Worm (Caenorhabditis elegans) whole organism, midembryonic: ENCODE results near the gene Y60A3A.23.

Source experiments
- T22C8.4 ChIP-seq: fragments of 200-800 bp; sonication (Bioruptor generic); IDR thresholded peaks from 2 replicates; pipeline ENCODE4 v1.3.6; 2022; ENCODE audit warnings: missing genetic modification characterization, missing compliant biosample characterization
- cog-1 ChIP-seq: sonication (generic microtip); optimal IDR thresholded peaks from 2 replicates; lab custom pipeline; 2016; ENCODE audit warnings: missing genetic modification characterization, missing compliant biosample characterization
- flt-1 ChIP-seq: fragments of 200-800 bp; sonication (Bioruptor generic); IDR thresholded peaks from 2 replicates; pipeline ENCODE4 v1.3.6; 2022; ENCODE audit warnings: missing genetic modification characterization, missing compliant biosample characterization
- klf-2 ChIP-seq: fragments of 200-800 bp; sonication (Bioruptor generic); conservative IDR thresholded peaks from 2 replicates; pipeline ENCODE4 v1.3.6; 2022; ENCODE audit warnings: missing genetic modification reagents, missing genetic modification characterization, missing compliant biosample characterization
- med-1 ChIP-seq: sonication (generic microtip); optimal IDR thresholded peaks from 2 replicates; lab custom pipeline; 2017; ENCODE audit warnings: missing genetic modification characterization, mild to moderate bottlenecking, missing compliant biosample characterization, antibody characterized with exemption, missing genetic modification reagents; ENCODE audit not compliant: insufficient read depth
- ref-1 ChIP-seq: fragments of 200-800 bp; sonication (Bioruptor generic); conservative IDR thresholded peaks from 2 replicates; pipeline ENCODE4 v1.3.6; 2022; ENCODE audit warnings: missing genetic modification reagents, missing genetic modification characterization, missing compliant biosample characterization
- tab-1 ChIP-seq: fragments of 200-800 bp; sonication (Bioruptor generic); IDR thresholded peaks from 2 replicates; pipeline ENCODE4 v1.3.6; 2022; ENCODE audit warnings: missing genetic modification characterization, missing compliant biosample characterization
- ztf-23 ChIP-seq: fragments of 200-800 bp; sonication (Bioruptor generic); IDR thresholded peaks from 2 replicates; pipeline ENCODE4 v1.3.6; 2022; ENCODE audit warnings: missing genetic modification reagents, missing genetic modification characterization, missing compliant biosample characterization
- ztf-29 ChIP-seq: fragments of 200-800 bp; sonication (Bioruptor generic); IDR thresholded peaks from 2 replicates; pipeline ENCODE4 v1.3.6; 2022; ENCODE audit warnings: missing genetic modification reagents, missing genetic modification characterization, missing compliant biosample characterization

The Y60A3A.23 gene

ce11 chrV:20002194-20002593 lies 5.4 kb upstream of the Y60A3A.23 start:
- TF ChIP-seq ztf-23 (no peak), ztf-29 (GFP tag; lab: Robert Waterston, UW) (peak; percentile 76; the same call in 1 of the 2 replicates)

- TF ChIP-seq flt-1 (GFP tag; lab: Robert Waterston, UW), result no peak
- TF ChIP-seq ztf-23, result no peak
- TF ChIP-seq tab-1 (GFP tag; lab: Robert Waterston, UW), result no peak
- no peak for TF ChIP-seq ref-1 (GFP tag; lab: Robert Waterston, UW)
- TF ChIP-seq T22C8.4 (GFP tag; lab: Robert Waterston, UW), result no peak
- no peak for TF ChIP-seq med-1 (GFP tag; lab: Kevin White, UChicago)
- no peak for TF ChIP-seq klf-2
- no peak for TF ChIP-seq ztf-29 (GFP tag; lab: Robert Waterston, UW)
- no peak for TF ChIP-seq cog-1 (tag; lab: Kevin White, UChicago)
These were observed 3.2 kb upstream of the Y60A3A.23 start, which contains the start of gene unc-51 for ce11 chrV:20004385-20004784. TSS of gene unc-51 (minus strand) at chrV:20004485.

ce11 chrV:20005724-20006132 lies 1.8 kb upstream of the Y60A3A.23 start:
- TF ChIP-seq cog-1 (tag; lab: Kevin White, UChicago) (peak; percentile 4), tab-1 (GFP tag; lab: Robert Waterston, UW) (0 out of 2 replicates have a peak, but pooled peaks have one; percentile 19), ztf-29 (GFP tag; lab: Robert Waterston, UW) (no peak), med-1 (GFP tag; lab: Kevin White, UChicago) (no peak), klf-2 (no peak), T22C8.4 (GFP tag; lab: Robert Waterston, UW) (peak; percentile 84), flt-1 (GFP tag; lab: Robert Waterston, UW) (no peak), ztf-23 (no peak), ref-1 (GFP tag; lab: Robert Waterston, UW) (no peak)

- no peak for TF ChIP-seq ref-1 (GFP tag; lab: Robert Waterston, UW)
These were observed 3.6 kb downstream of the Y60A3A.23 start for ce11 chrV:20011199-20011598.

ce11 chrV:20011654-20012053 lies 4.1 kb downstream of the Y60A3A.23 start, which contains the start of gene Y60A3A.21:
TSS of gene Y60A3A.21 (plus strand) at chrV:20011954.
- TF ChIP-seq flt-1 (GFP tag; lab: Robert Waterston, UW) (no peak), klf-2 (no peak), med-1 (GFP tag; lab: Kevin White, UChicago) (no peak), tab-1 (GFP tag; lab: Robert Waterston, UW) (no peak), T22C8.4 (GFP tag; lab: Robert Waterston, UW) (no peak), cog-1 (tag; lab: Kevin White, UChicago) (no peak), ztf-29 (GFP tag; lab: Robert Waterston, UW) (no peak), ztf-23 (no peak), ref-1 (GFP tag; lab: Robert Waterston, UW) (no peak)

- TF ChIP-seq flt-1 (GFP tag; lab: Robert Waterston, UW), result no peak
- TF ChIP-seq T22C8.4 (GFP tag; lab: Robert Waterston, UW), result no peak
- TF ChIP-seq med-1 (GFP tag; lab: Kevin White, UChicago), result no peak
These were observed 13.8 kb downstream of the Y60A3A.23 start for ce11 chrV:20021347-20021746.

- no peak for TF ChIP-seq cog-1 (tag; lab: Kevin White, UChicago)
- TF ChIP-seq med-1 (GFP tag; lab: Kevin White, UChicago), result no peak
- TF ChIP-seq ztf-29 (GFP tag; lab: Robert Waterston, UW), result no peak
- no peak for TF ChIP-seq tab-1 (GFP tag; lab: Robert Waterston, UW)
- no peak for TF ChIP-seq T22C8.4 (GFP tag; lab: Robert Waterston, UW)
- no peak for TF ChIP-seq flt-1 (GFP tag; lab: Robert Waterston, UW)
- no peak for TF ChIP-seq ref-1 (GFP tag; lab: Robert Waterston, UW)
- no peak for TF ChIP-seq ztf-23
- TF ChIP-seq klf-2, result no peak
These were observed 15.5 kb downstream of the Y60A3A.23 start, which contains the start of gene lgc-55 for ce11 chrV:20022996-20023456. TSS of gene lgc-55 (plus strand) at chrV:20023046.

- TF ChIP-seq flt-1 (GFP tag; lab: Robert Waterston, UW) (no peak), med-1 (GFP tag; lab: Kevin White, UChicago) (no peak), cog-1 (tag; lab: Kevin White, UChicago) (no peak)
These were observed 27.3 kb downstream of the Y60A3A.23 start for ce11 chrV:20034912-20035311.

- TF ChIP-seq ref-1 (GFP tag; lab: Robert Waterston, UW), result no peak
- no peak for TF ChIP-seq klf-2
- no peak for TF ChIP-seq ztf-23
- no peak for TF ChIP-seq med-1 (GFP tag; lab: Kevin White, UChicago)
- TF ChIP-seq flt-1 (GFP tag; lab: Robert Waterston, UW), result no peak
- no peak for TF ChIP-seq cog-1 (tag; lab: Kevin White, UChicago)
- no peak for TF ChIP-seq ztf-29 (GFP tag; lab: Robert Waterston, UW)
- no peak for TF ChIP-seq T22C8.4 (GFP tag; lab: Robert Waterston, UW)
- TF ChIP-seq tab-1 (GFP tag; lab: Robert Waterston, UW), result no peak
These were observed 29.7 kb downstream of the Y60A3A.23 start, which contains the start of gene Y113G7A.16 for ce11 chrV:20037287-20037686. TSS of gene Y113G7A.16 (plus strand) at chrV:20037587.

ce11 chrV:20047310-20047709 lies 39.7 kb downstream of the Y60A3A.23 start, which contains the start of gene spe-19:
TSS of gene spe-19 (minus strand) at chrV:20047410.
- TF ChIP-seq med-1 (GFP tag; lab: Kevin White, UChicago) (no peak), tab-1 (GFP tag; lab: Robert Waterston, UW) (no peak), klf-2 (no peak), flt-1 (GFP tag; lab: Robert Waterston, UW) (no peak), ztf-29 (GFP tag; lab: Robert Waterston, UW) (no peak), ref-1 (GFP tag; lab: Robert Waterston, UW) (no peak), ztf-23 (no peak), cog-1 (tag; lab: Kevin White, UChicago) (no peak), T22C8.4 (GFP tag; lab: Robert Waterston, UW) (no peak)
